Fruit fly (Drosophila melanogaster) Kc167 (cell line): ENCODE results near the gene Esyt2.

Source experiments
- Myc ChIP-seq: fragments of >200 bp; optimal IDR thresholded peaks from 2 replicates; lab custom pipeline; 2017; ENCODE audit warnings: missing external identifiers
- h ChIP-seq: fragments of >200 bp; optimal IDR thresholded peaks from 3 replicates; lab custom pipeline; 2018; ENCODE audit warnings: missing external identifiers
- insv ChIP-seq: fragments of >200 bp; optimal IDR thresholded peaks from 3 replicates; lab custom pipeline; 2018; ENCODE audit warnings: missing external identifiers
- psq ChIP-seq: fragments of >200 bp; optimal IDR thresholded peaks from 2 replicates; lab custom pipeline; 2017; ENCODE audit warnings: missing external identifiers
- ttk ChIP-seq: sonication (Bioruptor generic); optimal IDR thresholded peaks from 2 replicates; lab custom pipeline; 2017; ENCODE audit warnings: missing external identifiers

- TF ChIP-seq h (lab: Kevin White, UChicago) (no peak), Myc (lab: Kevin White, UChicago) (no peak), insv (lab: Kevin White, UChicago) (no peak), psq (lab: Kevin White, UChicago) (no peak), ttk (no peak)
Observed at dm6 chr3R:24575787-24576413, 31.4 kb downstream of the Esyt2 start.
